Fruit fly (Drosophila melanogaster) whole organism, embryonic: ENCODE measurements around the gene fan.

ENCODE experiments used
- Adf1 ChIP-seq: fragments of 200-800 bp; sonication (Bioruptor generic); IDR thresholded peaks from 2 replicates; pipeline ENCODE4 v1.3.6; 2022; ENCODE audit warnings: missing biosample characterization, missing genetic modification characterization
- Bdp1 ChIP-seq: fragments of 200-800 bp; sonication (Bioruptor generic); optimal IDR thresholded peaks from 3 replicates; lab custom pipeline; 2016; ENCODE audit warnings: missing biosample characterization, missing genetic modification characterization
- CG10979 ChIP-seq: fragments of 200-800 bp; sonication (Bioruptor generic); optimal IDR thresholded peaks from 2 replicates; lab custom pipeline; 2018; ENCODE audit warnings: missing biosample characterization, mild to moderate bottlenecking, missing genetic modification characterization, moderate library complexity
- CG11398 ChIP-seq: fragments of 200-800 bp; sonication (Bioruptor generic); optimal IDR thresholded peaks from 2 replicates; lab custom pipeline; 2016; ENCODE audit warnings: missing biosample characterization, missing genetic modification characterization
- CG12391 ChIP-seq: fragments of 200-800 bp; sonication (Bioruptor generic); optimal IDR thresholded peaks from 3 replicates; lab custom pipeline; 2018; ENCODE audit warnings: missing biosample characterization, mild to moderate bottlenecking, missing genetic modification characterization, moderate library complexity
- CG13123 ChIP-seq: fragments of 200-800 bp; sonication (Bioruptor generic); optimal IDR thresholded peaks from 2 replicates; lab custom pipeline; 2016; ENCODE audit warnings: missing biosample characterization, missing genetic modification characterization
- CG14667 ChIP-seq: fragments of 200-800 bp; sonication (Bioruptor generic); IDR thresholded peaks from 2 replicates; pipeline ENCODE4 v1.3.6; 2022; ENCODE audit warnings: missing biosample characterization, missing genetic modification characterization
- CG15601 ChIP-seq: fragments of 200-800 bp; sonication (Bioruptor generic); optimal IDR thresholded peaks from 3 replicates; lab custom pipeline; 2019; ENCODE audit warnings: missing biosample characterization, mild to moderate bottlenecking, missing genetic modification characterization, moderate library complexity
- CG17186 ChIP-seq: fragments of 200-800 bp; sonication (Bioruptor generic); optimal IDR thresholded peaks from 3 replicates; lab custom pipeline; 2017; ENCODE audit warnings: missing biosample characterization, missing genetic modification reagents, missing genetic modification characterization
- CG17361 ChIP-seq: fragments of 200-800 bp; sonication (Bioruptor generic); IDR thresholded peaks from 3 replicates; pipeline ENCODE4 v1.3.6; 2022; ENCODE audit warnings: missing biosample characterization, missing genetic modification characterization
- CG18599 ChIP-seq: fragments of 200-800 bp; sonication (Bioruptor generic); optimal IDR thresholded peaks from 3 replicates; lab custom pipeline; 2017; ENCODE audit warnings: missing biosample characterization, missing genetic modification characterization, mild to moderate bottlenecking, moderate library complexity, missing genetic modification reagents
- CG3065 ChIP-seq: fragments of 200-800 bp; sonication (Bioruptor generic); optimal IDR thresholded peaks from 2 replicates; lab custom pipeline; 2016; ENCODE audit warnings: missing biosample characterization, missing genetic modification characterization
- CG32772 ChIP-seq: fragments of 200-800 bp; sonication (Bioruptor generic); IDR thresholded peaks from 2 replicates; pipeline ENCODE4 v1.3.6; 2022; ENCODE audit warnings: missing biosample characterization, missing genetic modification characterization
- CG42726 ChIP-seq: fragments of 200-800 bp; sonication (Bioruptor generic); IDR thresholded peaks from 2 replicates; pipeline ENCODE4 v1.3.6; 2022; ENCODE audit warnings: missing biosample characterization, missing genetic modification characterization; ENCODE audit not compliant: partially characterized antibody
- CG4617 ChIP-seq: fragments of 200-800 bp; sonication (Bioruptor generic); optimal IDR thresholded peaks from 3 replicates; lab custom pipeline; 2016; ENCODE audit warnings: missing biosample characterization, missing genetic modification characterization, borderline replicate concordance
- CG4730 ChIP-seq: fragments of 200-800 bp; sonication (Bioruptor generic); IDR thresholded peaks from 2 replicates; pipeline ENCODE4 v1.3.6; 2022; ENCODE audit warnings: missing biosample characterization, missing genetic modification characterization
- CG6272 ChIP-seq: fragments of 200-800 bp; sonication (Bioruptor generic); IDR thresholded peaks from 2 replicates; pipeline ENCODE4 v1.3.6; 2022; ENCODE audit warnings: missing biosample characterization, missing genetic modification characterization
- CG6689 ChIP-seq: fragments of 200-800 bp; sonication (Bioruptor generic); IDR thresholded peaks from 2 replicates; pipeline ENCODE4 v1.3.6; 2022; ENCODE audit warnings: missing biosample characterization, missing genetic modification characterization
- CG6854 ChIP-seq: fragments of 200-800 bp; sonication (Bioruptor generic); optimal IDR thresholded peaks from 3 replicates; lab custom pipeline; 2017; ENCODE audit warnings: missing biosample characterization, mild to moderate bottlenecking, missing genetic modification characterization
- CG7372 ChIP-seq: fragments of 200-800 bp; sonication (Bioruptor generic); IDR thresholded peaks from 2 replicates; pipeline ENCODE4 v1.3.6; 2022; ENCODE audit warnings: missing biosample characterization, missing genetic modification characterization
- CG7556 ChIP-seq: fragments of 200-800 bp; sonication (Bioruptor generic); optimal IDR thresholded peaks from 2 replicates; lab custom pipeline; 2017; ENCODE audit warnings: missing biosample characterization, mild to moderate bottlenecking, missing genetic modification characterization
- CHES-1-like ChIP-seq: fragments of 200-800 bp; sonication (Bioruptor generic); optimal IDR thresholded peaks from 2 replicates; lab custom pipeline; 2016; ENCODE audit warnings: missing biosample characterization, missing genetic modification characterization
- Camta ChIP-seq: fragments of 200-800 bp; sonication (Bioruptor generic); optimal IDR thresholded peaks from 2 replicates; lab custom pipeline; 2016; ENCODE audit warnings: missing biosample characterization, missing genetic modification characterization
- CoRest ChIP-seq: fragments of 200-800 bp; sonication (Bioruptor generic); optimal IDR thresholded peaks from 3 replicates; lab custom pipeline; 2018; ENCODE audit warnings: missing biosample characterization, mild to moderate bottlenecking, missing genetic modification characterization, moderate library complexity
- Deaf1 ChIP-seq: fragments of 200-800 bp; optimal IDR thresholded peaks from 3 replicates; lab custom pipeline; 2019; ENCODE audit warnings: missing biosample characterization, mild to moderate bottlenecking, missing genetic modification characterization, moderate library complexity
- Fer3 ChIP-seq: fragments of 200-800 bp; sonication (Bioruptor generic); optimal IDR thresholded peaks from 2 replicates; lab custom pipeline; 2018; ENCODE audit warnings: missing biosample characterization, mild to moderate bottlenecking, missing genetic modification characterization, moderate library complexity
- Hr3 ChIP-seq: fragments of 200-800 bp; sonication (Bioruptor generic); optimal IDR thresholded peaks from 3 replicates; lab custom pipeline; 2016; ENCODE audit warnings: missing biosample characterization, missing genetic modification characterization
- Lim3 ChIP-seq: fragments of 200-800 bp; sonication (Bioruptor generic); IDR thresholded peaks from 2 replicates; pipeline ENCODE4 v1.3.6; 2022; ENCODE audit warnings: missing biosample characterization, missing genetic modification characterization
- Max ChIP-seq: fragments of 200-800 bp; sonication (Bioruptor generic); optimal IDR thresholded peaks from 2 replicates; lab custom pipeline; 2016; ENCODE audit warnings: missing biosample characterization, mild to moderate bottlenecking, missing genetic modification characterization
- NC2β ChIP-seq: fragments of 200-800 bp; sonication (Bioruptor generic); optimal IDR thresholded peaks from 2 replicates; lab custom pipeline; 2016; ENCODE audit warnings: missing biosample characterization, missing genetic modification characterization
- Oli ChIP-seq: fragments of 200-800 bp; sonication (Bioruptor generic); optimal IDR thresholded peaks from 2 replicates; lab custom pipeline; 2018; ENCODE audit warnings: missing biosample characterization, mild to moderate bottlenecking, missing genetic modification characterization, moderate library complexity
- TFAM ChIP-seq: fragments of 200-800 bp; sonication (Bioruptor generic); optimal IDR thresholded peaks from 2 replicates; lab custom pipeline; 2017; ENCODE audit warnings: missing biosample characterization, missing genetic modification characterization, inconsistent platforms
- Xbp1 ChIP-seq: fragments of 200-800 bp; sonication (Bioruptor generic); optimal IDR thresholded peaks from 3 replicates; lab custom pipeline; 2016; ENCODE audit warnings: missing biosample characterization, mild to moderate bottlenecking, missing genetic modification characterization
- ab ChIP-seq: fragments of 200-800 bp; sonication (Bioruptor generic); optimal IDR thresholded peaks from 2 replicates; lab custom pipeline; 2016; ENCODE audit warnings: missing biosample characterization, missing genetic modification characterization
- ash1 ChIP-seq: fragments of 200-800 bp; sonication (Bioruptor generic); optimal IDR thresholded peaks from 2 replicates; lab custom pipeline; 2018; ENCODE audit warnings: missing biosample characterization, mild to moderate bottlenecking, missing genetic modification characterization
- ato ChIP-seq: fragments of 200-800 bp; sonication (Bioruptor generic); IDR thresholded peaks from 2 replicates; pipeline ENCODE4 v1.3.6; 2022; ENCODE audit warnings: missing biosample characterization, missing genetic modification characterization; ENCODE audit not compliant: partially characterized antibody
- bowl ChIP-seq: fragments of 200-800 bp; sonication (Bioruptor generic); IDR thresholded peaks from 2 replicates; pipeline ENCODE4 v1.3.6; 2022; ENCODE audit warnings: missing biosample characterization, missing genetic modification characterization
- br ChIP-seq: fragments of >200 bp; optimal IDR thresholded peaks from 2 replicates; lab custom pipeline; 2017
- bsh ChIP-seq, 2 experiments: fragments of 200-800 bp; sonication (Bioruptor generic); optimal IDR thresholded peaks; 2 replicates each; lab custom pipeline; 2017 to 2018; ENCODE audit warnings: mild to moderate bottlenecking in 2 of 2, missing biosample characterization in 2 of 2, missing genetic modification characterization in 2 of 2, moderate library complexity in 1 of 2
- btn ChIP-seq: fragments of 200-800 bp; sonication (Bioruptor generic); optimal IDR thresholded peaks from 2 replicates; lab custom pipeline; 2016; ENCODE audit warnings: missing biosample characterization, missing genetic modification characterization
- emc ChIP-seq: fragments of 200-800 bp; sonication (Bioruptor generic); optimal IDR thresholded peaks from 2 replicates; lab custom pipeline; 2016; ENCODE audit warnings: missing biosample characterization, missing genetic modification characterization
- fd102C ChIP-seq: fragments of 200-800 bp; sonication (Bioruptor generic); optimal IDR thresholded peaks from 2 replicates; lab custom pipeline; 2018; ENCODE audit warnings: missing biosample characterization, mild to moderate bottlenecking, missing genetic modification characterization, moderate library complexity
- grn ChIP-seq: fragments of 200-800 bp; sonication (Bioruptor generic); optimal IDR thresholded peaks from 3 replicates; lab custom pipeline; 2017; ENCODE audit warnings: missing biosample characterization, missing genetic modification characterization
- ken ChIP-seq: fragments of 200-800 bp; sonication (Bioruptor generic); IDR thresholded peaks from 3 replicates; pipeline ENCODE4 v1.3.6; 2022; ENCODE audit warnings: missing biosample characterization, missing genetic modification characterization
- lab ChIP-seq: fragments of 200-800 bp; sonication (Bioruptor generic); optimal IDR thresholded peaks from 3 replicates; lab custom pipeline; 2017; ENCODE audit warnings: missing biosample characterization, missing genetic modification characterization, mild to moderate bottlenecking, moderate library complexity, missing genetic modification reagents
- luna ChIP-seq: fragments of 200-800 bp; sonication (Bioruptor generic); optimal IDR thresholded peaks from 2 replicates; lab custom pipeline; 2016; ENCODE audit warnings: missing biosample characterization, missing genetic modification characterization
- mam ChIP-seq: fragments of 200-800 bp; sonication (Bioruptor generic); optimal IDR thresholded peaks from 3 replicates; lab custom pipeline; 2016; ENCODE audit warnings: missing biosample characterization, missing genetic modification characterization
- mirr ChIP-seq: fragments of 200-800 bp; sonication (Bioruptor generic); optimal IDR thresholded peaks from 3 replicates; lab custom pipeline; 2018; ENCODE audit warnings: missing biosample characterization, mild to moderate bottlenecking, missing genetic modification characterization
- nmo ChIP-seq: fragments of 200-800 bp; sonication (Bioruptor generic); optimal IDR thresholded peaks from 2 replicates; lab custom pipeline; 2018; ENCODE audit warnings: missing biosample characterization, mild to moderate bottlenecking, missing genetic modification characterization, moderate library complexity
- pum ChIP-seq: fragments of 200-800 bp; sonication (Bioruptor generic); optimal IDR thresholded peaks from 2 replicates; lab custom pipeline; 2016; ENCODE audit warnings: missing biosample characterization, missing genetic modification characterization
- repo ChIP-seq: fragments of 200-800 bp; sonication (Bioruptor generic); optimal IDR thresholded peaks from 2 replicates; lab custom pipeline; 2016; ENCODE audit warnings: missing biosample characterization, missing genetic modification characterization
- vfl ChIP-seq: fragments of 200-800 bp; sonication (Bioruptor generic); optimal IDR thresholded peaks from 2 replicates; lab custom pipeline; 2016; ENCODE audit warnings: missing biosample characterization, missing genetic modification characterization

Gene fan

dm6 chr3L:8091650-8092068 is 17.3 kb upstream of the fan start, which contains the start of gene CG7565 (continued):
- TF ChIP-seq CG4617 (peak; percentile 49), CG12391 (tag; lab: Kevin White, UChicago) (peak; percentile 23), CG17186 (GFP tag; lab: Kevin White, UChicago) (peak; percentile 77), CG11398 (no peak), TFAM (GFP tag; lab: Kevin White, UChicago) (no peak), NC2β (GFP tag; lab: Kevin White, UChicago) (peak; percentile 41), Xbp1 (GFP tag; lab: Kevin White, UChicago) (peak; percentile 47), repo (no peak), btn (GFP tag; lab: Kevin White, UChicago) (no peak), CG6272 (no peak), Camta (peak; percentile 18), Bdp1 (GFP tag; lab: Kevin White, UChicago) (no peak), bowl (GFP tag; lab: Robert Waterston, UW) (no peak), Lim3 (no peak), grn (GFP tag; lab: Kevin White, UChicago) (peak; percentile 3), pum (GFP tag; lab: Kevin White, UChicago) (no peak), Fer3 (tag; lab: Kevin White, UChicago) (peak; percentile 35), nmo (GFP tag; lab: Kevin White, UChicago) (no peak), CG3065 (GFP tag; lab: Kevin White, UChicago) (no peak), CoRest (peak; percentile 18), CG14667 (GFP tag; lab: Robert Waterston, UW) (no peak), ato (no peak), br (lab: Kevin White, UChicago) (no peak), CG10979 (tag; lab: Kevin White, UChicago) (no peak), Oli (tag; lab: Kevin White, UChicago) (no peak), ab (no peak), CG7556 (GFP tag; lab: Kevin White, UChicago) (peak; percentile 29), Hr3 (GFP tag; lab: Kevin White, UChicago) (no peak), Max (no peak), CG32772 (GFP tag; lab: Robert Waterston, UW) (no peak), CG6689 (GFP tag; lab: Robert Waterston, UW) (no peak), luna (GFP tag; lab: Kevin White, UChicago) (no peak), CG42726 (no peak), emc (GFP tag; lab: Kevin White, UChicago) (no peak), mam (GFP tag; lab: Kevin White, UChicago) (peak; percentile 30), ash1 (peak; percentile 43), CG13123 (GFP tag; lab: Kevin White, UChicago) (no peak), ken (no peak; the same call in 2 of the 3 replicates), CHES-1-like (GFP tag; lab: Kevin White, UChicago) (peak; percentile 61), CG15601 (tag; lab: Kevin White, UChicago) (no peak), bsh (GFP tag; optimal IDR thresholded peaks at IDR 0.05; lab: Kevin White, UChicago) (peak in 1 of 2 experiments; percentile 20), fd102C (GFP tag; lab: Kevin White, UChicago) (no peak), CG6854 (GFP tag; lab: Kevin White, UChicago) (no peak), mirr (GFP tag; lab: Kevin White, UChicago) (peak; percentile 80), lab (GFP tag; lab: Kevin White, UChicago) (peak; percentile 84), CG18599 (GFP tag; lab: Kevin White, UChicago) (peak; percentile 84), Deaf1 (tag; lab: Kevin White, UChicago) (peak; percentile 36), Adf1 (GFP tag; lab: Robert Waterston, UW) (peak; percentile 42; the same call in 1 of the 2 replicates), vfl (peak; percentile 50), CG17361 (no peak), CG7372 (GFP tag; lab: Robert Waterston, UW) (no peak), CG4730 (no peak)
